Worm (Caenorhabditis elegans) whole organism, L1 larva: Measurements from ENCODE around the gene srh-219.

Experiments
- C04F5.9 ChIP-seq: sonication (generic microtip); optimal IDR thresholded peaks from 2 replicates; lab custom pipeline; 2016; ENCODE audit warnings: missing genetic modification characterization, missing compliant biosample characterization
- C16A3.4 ChIP-seq: fragments of 150-350 bp; optimal IDR thresholded peaks from 2 replicates; lab custom pipeline; 2014; ENCODE audit warnings: missing biosample characterization, missing genetic modification characterization
- F16B12.6 ChIP-seq: fragments of 150-350 bp; optimal IDR thresholded peaks from 2 replicates; lab custom pipeline; 2014; ENCODE audit warnings: missing biosample characterization, missing genetic modification characterization
- Y116A8C.19 ChIP-seq: sonication (generic microtip); optimal IDR thresholded peaks from 2 replicates; lab custom pipeline; 2016; ENCODE audit warnings: missing compliant biosample characterization, missing genetic modification characterization, borderline replicate concordance
- aha-1 ChIP-seq: fragments of 150-350 bp; optimal IDR thresholded peaks from 2 replicates; lab custom pipeline; 2014; ENCODE audit warnings: missing biosample characterization, missing genetic modification characterization
- alr-1 ChIP-seq: fragments of 200-800 bp; sonication (Bioruptor generic); optimal IDR thresholded peaks from 2 replicates; lab custom pipeline; 2018; ENCODE audit warnings: borderline replicate concordance, mild to moderate bottlenecking, missing genetic modification characterization, missing compliant biosample characterization
- aly-2 ChIP-seq: fragments of 150-350 bp; optimal IDR thresholded peaks from 2 replicates; lab custom pipeline; 2014; ENCODE audit warnings: missing biosample characterization, missing genetic modification characterization
- ceh-63 ChIP-seq: fragments of 200-800 bp; sonication (Bioruptor generic); optimal IDR thresholded peaks from 2 replicates; lab custom pipeline; 2018; ENCODE audit warnings: mild to moderate bottlenecking, missing genetic modification characterization, missing compliant biosample characterization
- ceh-8 ChIP-seq: fragments of 200-800 bp; sonication (Bioruptor generic); optimal IDR thresholded peaks from 2 replicates; lab custom pipeline; 2018; ENCODE audit warnings: mild to moderate bottlenecking, missing genetic modification characterization, moderate library complexity, missing compliant biosample characterization
- ceh-82 ChIP-seq, 3 experiments: fragments of 150-350 bp in 1 of 3; sonication (generic microtip) in 2 of 3; optimal IDR thresholded peaks; 2 replicates each; lab custom pipeline; 2014 to 2017; ENCODE audit warnings: missing biosample characterization in 3 of 3, missing genetic modification characterization in 3 of 3
- ceh-90 ChIP-seq: sonication (generic microtip); optimal IDR thresholded peaks from 2 replicates; lab custom pipeline; 2016; ENCODE audit warnings: missing genetic modification characterization, missing compliant biosample characterization
- dpl-1 ChIP-seq, 3 experiments: fragments of 150-350 bp in 2 of 3; sonication (generic microtip) in 1 of 3; optimal IDR thresholded peaks; 2 replicates each; lab custom pipeline; 2014 to 2017; ENCODE audit warnings: missing biosample characterization in 3 of 3, missing genetic modification characterization in 3 of 3, missing genetic modification reagents in 3 of 3
- efl-1 ChIP-seq, 4 experiments: fragments of 150-350 bp; optimal IDR thresholded peaks in 3 of 4; peaks in 1 of 4; 1 replicate in 1 of 4; 2 replicates in 3 of 4; lab custom pipeline; 2014; ENCODE audit warnings: missing biosample characterization in 2 of 4, missing genetic modification characterization in 2 of 4, missing genetic modification reagents in 2 of 4
- egl-13 ChIP-seq: sonication (generic microtip); optimal IDR thresholded peaks from 2 replicates; lab custom pipeline; 2016; ENCODE audit warnings: missing genotype, missing genetic modification reagents, missing genetic modification characterization, missing compliant biosample characterization
- elt-2 ChIP-seq: sonication (generic microtip); optimal IDR thresholded peaks from 2 replicates; lab custom pipeline; 2016; ENCODE audit warnings: missing genetic modification characterization, mild to moderate bottlenecking, inconsistent platforms, missing compliant biosample characterization, missing genetic modification reagents
- elt-3 ChIP-seq, 6 experiments: fragments of 150-350 bp in 1 of 6; sonication (generic microtip); optimal IDR thresholded peaks; 2 replicates each; lab custom pipeline; 2017 to 2018; ENCODE audit warnings: missing biosample characterization in 6 of 6, missing genetic modification characterization in 6 of 6, inconsistent platforms in 1 of 6
- fkh-4 ChIP-seq: sonication (generic microtip); optimal IDR thresholded peaks from 2 replicates; lab custom pipeline; 2016; ENCODE audit warnings: missing compliant biosample characterization, missing genetic modification characterization, borderline replicate concordance
- fkh-8 ChIP-seq: sonication (generic microtip); optimal IDR thresholded peaks from 2 replicates; lab custom pipeline; 2016; ENCODE audit warnings: mild to moderate bottlenecking, missing genetic modification characterization, missing compliant biosample characterization
- fos-1 ChIP-seq: fragments of 150-350 bp; optimal IDR thresholded peaks from 2 replicates; lab custom pipeline; 2014; ENCODE audit warnings: missing biosample characterization, missing genetic modification characterization
- grh-1 ChIP-seq: fragments of 200-800 bp; sonication (Bioruptor generic); IDR thresholded peaks from 2 replicates; pipeline ENCODE4 v1.3.6; 2022; ENCODE audit warnings: missing genetic modification reagents, missing genetic modification characterization, missing compliant biosample characterization
- hlh-17 ChIP-seq: fragments of 200-800 bp; sonication (Bioruptor generic); optimal IDR thresholded peaks from 2 replicates; lab custom pipeline; 2018; ENCODE audit warnings: missing genetic modification characterization, mild to moderate bottlenecking, missing compliant biosample characterization, moderate library complexity, borderline replicate concordance
- hlh-4 ChIP-seq: sonication (generic microtip); optimal IDR thresholded peaks from 2 replicates; lab custom pipeline; 2016; ENCODE audit warnings: mild to moderate bottlenecking, missing genetic modification characterization, missing compliant biosample characterization
- hpl-2 ChIP-seq: fragments of 150-350 bp; optimal IDR thresholded peaks from 2 replicates; lab custom pipeline; 2014; ENCODE audit warnings: missing biosample characterization, missing genetic modification reagents, missing genetic modification characterization
- lin-14 ChIP-seq: fragments of 200-800 bp; sonication (Bioruptor generic); optimal IDR thresholded peaks from 2 replicates; lab custom pipeline; 2018; ENCODE audit warnings: mild to moderate bottlenecking, missing genetic modification characterization, moderate library complexity, missing compliant biosample characterization
- lin-15B ChIP-seq: fragments of 150-350 bp; sonication (generic microtip); optimal IDR thresholded peaks from 3 replicates; lab custom pipeline; 2014; ENCODE audit warnings: missing biosample characterization, missing genetic modification characterization
- lin-39 ChIP-seq: fragments of 150-350 bp; optimal IDR thresholded peaks from 2 replicates; lab custom pipeline; 2014; ENCODE audit warnings: missing biosample characterization, missing genetic modification reagents, missing genetic modification characterization
- lir-3 ChIP-seq: sonication (generic microtip); optimal IDR thresholded peaks from 2 replicates; lab custom pipeline; 2016; ENCODE audit warnings: mild to moderate bottlenecking, missing genetic modification characterization, moderate library complexity, missing compliant biosample characterization; ENCODE audit not compliant: poor library complexity
- lsy-2 ChIP-seq, 2 experiments: fragments of 150-350 bp; optimal IDR thresholded peaks; 2 replicates each; lab custom pipeline; 2014; ENCODE audit warnings: missing biosample characterization in 2 of 2, missing genetic modification characterization in 2 of 2
- mab-9 ChIP-seq: fragments of 200-800 bp; sonication (Bioruptor generic); IDR thresholded peaks from 2 replicates; pipeline ENCODE4 v1.3.6; 2022; ENCODE audit warnings: missing genetic modification reagents, missing genetic modification characterization, missing compliant biosample characterization
- mdl-1 ChIP-seq, 2 experiments: fragments of 150-350 bp; optimal IDR thresholded peaks; 2 replicates each; lab custom pipeline; 2014 to 2017; ENCODE audit warnings: missing biosample characterization in 2 of 2, missing genetic modification characterization in 2 of 2, inconsistent platforms in 1 of 2
- mep-1 ChIP-seq: fragments of 150-350 bp; optimal IDR thresholded peaks from 2 replicates; lab custom pipeline; 2014; ENCODE audit warnings: missing biosample characterization, missing genetic modification characterization
- nhr-12 ChIP-seq: sonication (generic microtip); optimal IDR thresholded peaks from 2 replicates; lab custom pipeline; 2017; ENCODE audit warnings: missing biosample characterization, missing genetic modification characterization
- nhr-237 ChIP-seq: fragments of 150-350 bp; optimal IDR thresholded peaks from 2 replicates; lab custom pipeline; 2014; ENCODE audit warnings: missing biosample characterization, missing genetic modification characterization
- nhr-28 ChIP-seq: fragments of 150-350 bp; optimal IDR thresholded peaks from 2 replicates; lab custom pipeline; 2014; ENCODE audit warnings: missing biosample characterization, missing genetic modification characterization
- nhr-47 ChIP-seq: sonication (generic microtip); optimal IDR thresholded peaks from 2 replicates; lab custom pipeline; 2016; ENCODE audit warnings: mild to moderate bottlenecking, missing genetic modification characterization, moderate library complexity, missing compliant biosample characterization
- nhr-71 ChIP-seq: sonication (generic microtip); optimal IDR thresholded peaks from 2 replicates; lab custom pipeline; 2016; ENCODE audit warnings: mild to moderate bottlenecking, missing genetic modification characterization, moderate library complexity, missing compliant biosample characterization
- nhr-76 ChIP-seq: sonication (generic microtip); optimal IDR thresholded peaks from 2 replicates; lab custom pipeline; 2017; ENCODE audit warnings: missing biosample characterization, missing genetic modification characterization
- nhr-84 ChIP-seq: sonication (generic microtip); optimal IDR thresholded peaks from 2 replicates; lab custom pipeline; 2017; ENCODE audit warnings: missing biosample characterization, missing genetic modification characterization
- nhr-90 ChIP-seq: sonication (generic microtip); optimal IDR thresholded peaks from 2 replicates; lab custom pipeline; 2016; ENCODE audit warnings: mild to moderate bottlenecking, missing genetic modification characterization, missing compliant biosample characterization; ENCODE audit not compliant: poor library complexity
- pag-3 ChIP-seq: sonication (generic microtip); optimal IDR thresholded peaks from 2 replicates; lab custom pipeline; 2017; ENCODE audit warnings: missing genetic modification characterization, mild to moderate bottlenecking, missing compliant biosample characterization, antibody characterized with exemption, borderline replicate concordance; ENCODE audit not compliant: insufficient read depth
- pax-3 ChIP-seq: fragments of 200-800 bp; sonication (Bioruptor generic); optimal IDR thresholded peaks from 2 replicates; lab custom pipeline; 2018; ENCODE audit warnings: mild to moderate bottlenecking, missing genetic modification characterization, moderate library complexity, missing compliant biosample characterization
- pqm-1 ChIP-seq: sonication (generic microtip); optimal IDR thresholded peaks from 3 replicates; lab custom pipeline; 2017; ENCODE audit warnings: missing biosample characterization, missing genetic modification characterization
- snpc-4 ChIP-seq: fragments of 150-350 bp; optimal IDR thresholded peaks from 2 replicates; lab custom pipeline; 2014; ENCODE audit warnings: missing biosample characterization, missing genetic modification characterization
- sox-4 ChIP-seq: sonication (generic microtip); optimal IDR thresholded peaks from 2 replicates; lab custom pipeline; 2016; ENCODE audit warnings: missing genetic modification characterization, missing compliant biosample characterization
- sptf-1 ChIP-seq: fragments of 150-350 bp; optimal IDR thresholded peaks from 2 replicates; lab custom pipeline; 2014; ENCODE audit warnings: missing biosample characterization, missing genetic modification characterization
- tbx-2 ChIP-seq: sonication (generic microtip); optimal IDR thresholded peaks from 2 replicates; lab custom pipeline; 2016; ENCODE audit warnings: missing genetic modification characterization, missing compliant biosample characterization
- tlp-1 ChIP-seq: fragments of 150-350 bp; optimal IDR thresholded peaks from 2 replicates; lab custom pipeline; 2014; ENCODE audit warnings: missing biosample characterization, missing genetic modification characterization
- unc-30 ChIP-seq: sonication (generic microtip); optimal IDR thresholded peaks from 2 replicates; lab custom pipeline; 2017; ENCODE audit warnings: missing biosample characterization, missing genetic modification characterization
- unc-86 ChIP-seq: sonication (generic microtip); optimal IDR thresholded peaks from 2 replicates; lab custom pipeline; 2016; ENCODE audit warnings: missing genetic modification characterization, missing compliant biosample characterization
- unc-98 ChIP-seq: fragments of 200-800 bp; sonication (Bioruptor generic); IDR thresholded peaks from 2 replicates; pipeline ENCODE4 v1.3.6; 2022; ENCODE audit warnings: missing genetic modification characterization, missing compliant biosample characterization
- xbp-1 ChIP-seq: sonication (generic microtip); optimal IDR thresholded peaks from 2 replicates; lab custom pipeline; 2016; ENCODE audit warnings: missing genetic modification characterization, missing compliant biosample characterization
- zag-1 ChIP-seq: fragments of 150-350 bp; optimal IDR thresholded peaks from 2 replicates; lab custom pipeline; 2014; ENCODE audit warnings: missing biosample characterization, missing genetic modification characterization
- ztf-11 ChIP-seq, 2 experiments: sonication (generic microtip); optimal IDR thresholded peaks; 2 replicates each; lab custom pipeline; 2016 to 2017; ENCODE audit warnings: missing genetic modification characterization in 2 of 2, missing biosample characterization in 1 of 2, missing compliant biosample characterization in 1 of 2

Gene srh-219

ce11 chrV:15497731-15498130 is 2.5 kb downstream of the srh-219 start (continued):
- TF ChIP-seq alr-1 (tag; lab: Kevin White, UChicago) (no peak), nhr-12 (tag; lab: Kevin White, UChicago) (no peak), unc-86 (no peak), snpc-4 (tag; lab: Kevin White, UChicago) (no peak), tbx-2 (tag; lab: Kevin White, UChicago) (peak; percentile 19), dpl-1 (GFP tag; optimal IDR thresholded peaks at IDR 0.05; lab: Kevin White, UChicago) (no peak), nhr-90 (tag; lab: Kevin White, UChicago) (peak; percentile 48), aha-1 (tag; lab: Kevin White, UChicago) (no peak), pqm-1 (no peak), ceh-8 (GFP tag; lab: Kevin White, UChicago) (no peak), lsy-2 (tag; optimal IDR thresholded peaks at IDR 0.05; lab: Kevin White, UChicago) (no peak), ztf-11 (tag; optimal IDR thresholded peaks at IDR 0.05; lab: Kevin White, UChicago) (no peak), nhr-28 (tag; lab: Kevin White, UChicago) (no peak), mdl-1 (tag; optimal IDR thresholded peaks at IDR 0.05; lab: Kevin White, UChicago) (peak in 1 of 2 experiments; percentile 18), aly-2 (tag; lab: Kevin White, UChicago) (no peak), efl-1 (optimal IDR thresholded peaks at IDR 0.05; lab: Kevin White, UChicago) (peak; percentile 20 to 48), efl-1 (GFP tag; optimal IDR thresholded peaks at IDR 0.05 in 1 of 2; lab: Kevin White, UChicago) (no peak), fkh-8 (tag; lab: Kevin White, UChicago) (no peak), sox-4 (tag; lab: Kevin White, UChicago) (no peak), elt-2 (tag; lab: Kevin White, UChicago) (peak; percentile 88), nhr-71 (tag; lab: Kevin White, UChicago) (no peak), hlh-4 (no peak), lin-15B (tag; lab: Kevin White, UChicago) (no peak), lin-14 (GFP tag; lab: Kevin White, UChicago) (peak; percentile 68), unc-98 (GFP tag; lab: Robert Waterston, UW) (no peak), elt-3 (tag; optimal IDR thresholded peaks at IDR 0.05; lab: Kevin White, UChicago) (no peak), unc-30 (no peak), xbp-1 (tag; lab: Kevin White, UChicago) (no peak), F16B12.6 (no peak), nhr-76 (tag; lab: Kevin White, UChicago) (no peak), Y116A8C.19 (tag; lab: Kevin White, UChicago) (no peak), C16A3.4 (tag; lab: Kevin White, UChicago) (no peak), ceh-63 (GFP tag; lab: Kevin White, UChicago) (no peak), ceh-90 (tag; lab: Kevin White, UChicago) (no peak), mab-9 (GFP tag; lab: Robert Waterston, UW) (no peak), egl-13 (tag; lab: Kevin White, UChicago) (no peak), grh-1 (no peak), nhr-47 (no peak), C04F5.9 (tag; lab: Kevin White, UChicago) (no peak), fos-1 (peak; percentile 3), pax-3 (tag; lab: Kevin White, UChicago) (no peak), nhr-84 (tag; lab: Kevin White, UChicago) (no peak), zag-1 (tag; lab: Kevin White, UChicago) (no peak), nhr-237 (tag; lab: Kevin White, UChicago) (no peak), hlh-17 (no peak), hpl-2 (GFP tag; lab: Kevin White, UChicago) (no peak), mep-1 (tag; lab: Kevin White, UChicago) (no peak), pag-3 (tag; lab: Kevin White, UChicago) (no peak), sptf-1 (tag; lab: Kevin White, UChicago) (no peak), fkh-4 (tag; lab: Kevin White, UChicago) (no peak), lir-3 (no peak), lin-39 (tag; lab: Kevin White, UChicago) (no peak), tlp-1 (tag; lab: Kevin White, UChicago) (no peak), ceh-82 (tag; optimal IDR thresholded peaks at IDR 0.05; lab: Kevin White, UChicago) (no peak)
